Worm (Caenorhabditis elegans) whole organism, midembryonic: ENCODE measurements around the gene mob-3.
"Not testable (repeated sequence)": the region's sequence is repeated elsewhere in the genome, so short reads cannot be mapped to it uniquely, and the experiment has no call there.

Experiments used
- T22C8.4 ChIP-seq: fragments of 200-800 bp; sonication (Bioruptor generic); IDR thresholded peaks from 2 replicates; pipeline ENCODE4 v1.3.6; 2022; ENCODE audit warnings: missing genetic modification characterization, missing compliant biosample characterization
- cog-1 ChIP-seq: sonication (generic microtip); optimal IDR thresholded peaks from 2 replicates; lab custom pipeline; 2016; ENCODE audit warnings: missing genetic modification characterization, missing compliant biosample characterization
- flt-1 ChIP-seq: fragments of 200-800 bp; sonication (Bioruptor generic); IDR thresholded peaks from 2 replicates; pipeline ENCODE4 v1.3.6; 2022; ENCODE audit warnings: missing genetic modification characterization, missing compliant biosample characterization
- klf-2 ChIP-seq: fragments of 200-800 bp; sonication (Bioruptor generic); conservative IDR thresholded peaks from 2 replicates; pipeline ENCODE4 v1.3.6; 2022; ENCODE audit warnings: missing genetic modification reagents, missing genetic modification characterization, missing compliant biosample characterization
- med-1 ChIP-seq: sonication (generic microtip); optimal IDR thresholded peaks from 2 replicates; lab custom pipeline; 2017; ENCODE audit warnings: missing genetic modification characterization, mild to moderate bottlenecking, missing compliant biosample characterization, antibody characterized with exemption, missing genetic modification reagents; ENCODE audit not compliant: insufficient read depth
- ref-1 ChIP-seq: fragments of 200-800 bp; sonication (Bioruptor generic); conservative IDR thresholded peaks from 2 replicates; pipeline ENCODE4 v1.3.6; 2022; ENCODE audit warnings: missing genetic modification reagents, missing genetic modification characterization, missing compliant biosample characterization
- tab-1 ChIP-seq: fragments of 200-800 bp; sonication (Bioruptor generic); IDR thresholded peaks from 2 replicates; pipeline ENCODE4 v1.3.6; 2022; ENCODE audit warnings: missing genetic modification characterization, missing compliant biosample characterization
- ztf-23 ChIP-seq: fragments of 200-800 bp; sonication (Bioruptor generic); IDR thresholded peaks from 2 replicates; pipeline ENCODE4 v1.3.6; 2022; ENCODE audit warnings: missing genetic modification reagents, missing genetic modification characterization, missing compliant biosample characterization
- ztf-29 ChIP-seq: fragments of 200-800 bp; sonication (Bioruptor generic); IDR thresholded peaks from 2 replicates; pipeline ENCODE4 v1.3.6; 2022; ENCODE audit warnings: missing genetic modification reagents, missing genetic modification characterization, missing compliant biosample characterization

mob-3 gene

ce11 chrIV:7390126-7390766, 1.5 kb upstream of the mob-3 start:
- TF ChIP-seq ztf-23 (GFP tag; lab: Robert Waterston, UW) (no peak), ztf-29 (no peak), tab-1 (GFP tag; lab: Robert Waterston, UW) (no peak), flt-1 (no peak), ref-1 (GFP tag; lab: Robert Waterston, UW) (no peak), T22C8.4 (GFP tag; lab: Robert Waterston, UW) (no peak)

- no peak for TF ChIP-seq ztf-23 (GFP tag; lab: Robert Waterston, UW)
- no peak for TF ChIP-seq flt-1
- TF ChIP-seq klf-2 (GFP tag; lab: Robert Waterston, UW): no peak
- TF ChIP-seq cog-1 (tag; lab: Kevin White, UChicago): no peak
- TF ChIP-seq tab-1 (GFP tag; lab: Robert Waterston, UW): no peak
- TF ChIP-seq ztf-29: no peak
- TF ChIP-seq T22C8.4 (GFP tag; lab: Robert Waterston, UW): no peak
- no peak for TF ChIP-seq med-1 (GFP tag; lab: Kevin White, UChicago)
- no peak for TF ChIP-seq ref-1 (GFP tag; lab: Robert Waterston, UW)
Observed at ce11 chrIV:7389719-7390118, 976 bp upstream of the mob-3 start.

- TF ChIP-seq ref-1 (GFP tag; lab: Robert Waterston, UW) (no peak), T22C8.4 (GFP tag; lab: Robert Waterston, UW) (no peak), cog-1 (tag; lab: Kevin White, UChicago) (peak; percentile 24), ztf-23 (GFP tag; lab: Robert Waterston, UW) (no peak), tab-1 (GFP tag; lab: Robert Waterston, UW) (no peak), flt-1 (no peak)
Observed at ce11 chrIV:7386835-7387551, 1.8 kb downstream of the mob-3 start.

- TF ChIP-seq klf-2 (GFP tag; lab: Robert Waterston, UW) (no peak), cog-1 (tag; lab: Kevin White, UChicago) (no peak), med-1 (GFP tag; lab: Kevin White, UChicago) (no peak), T22C8.4 (GFP tag; lab: Robert Waterston, UW) (no peak), ref-1 (GFP tag; lab: Robert Waterston, UW) (no peak), ztf-23 (GFP tag; lab: Robert Waterston, UW) (no peak), tab-1 (GFP tag; lab: Robert Waterston, UW) (no peak), ztf-29 (no peak), flt-1 (no peak)
Observed at ce11 chrIV:7381754-7382153, 7.0 kb downstream of the mob-3 start, which contains the start of gene ptp-8. Gene ptp-8 (plus strand): TSS chrIV:7382054.

- no peak for TF ChIP-seq klf-2 (GFP tag; lab: Robert Waterston, UW)
- no peak for TF ChIP-seq ref-1 (GFP tag; lab: Robert Waterston, UW)
- no peak for TF ChIP-seq ztf-29
Observed at ce11 chrIV:7376511-7376910, 12.2 kb downstream of the mob-3 start, which contains the start of gene T12B3.2. Gene T12B3.2 (plus strand): TSS chrIV:7376811.

ce11 chrIV:7374847-7375246, 13.9 kb downstream of the mob-3 start, which contains the start of gene T12B3.3:
Gene T12B3.3 (plus strand): TSS chrIV:7375147.
- not testable (repeated sequence) for TF ChIP-seq ztf-23 (GFP tag; lab: Robert Waterston, UW); med-1 (GFP tag; lab: Kevin White, UChicago); tab-1 (GFP tag; lab: Robert Waterston, UW)

- TF ChIP-seq cog-1 (tag; lab: Kevin White, UChicago); tab-1 (GFP tag; lab: Robert Waterston, UW); ztf-29: not testable (repeated sequence)
Observed at ce11 chrIV:7365011-7365410, 23.7 kb downstream of the mob-3 start, which contains the start of gene Y40C5A.4. Gene Y40C5A.4 (minus strand): TSS chrIV:7365111.

ce11 chrIV:7346751-7347150, 42.0 kb downstream of the mob-3 start, which contains the start of gene daf-42:
Gene daf-42 (minus strand): TSS chrIV:7346851.
- TF ChIP-seq ref-1 (GFP tag; lab: Robert Waterston, UW): no peak
- TF ChIP-seq med-1 (GFP tag; lab: Kevin White, UChicago): no peak
- no peak for TF ChIP-seq klf-2 (GFP tag; lab: Robert Waterston, UW)
- no peak for TF ChIP-seq flt-1
- no peak for TF ChIP-seq cog-1 (tag; lab: Kevin White, UChicago)
- no peak for TF ChIP-seq ztf-29
- no peak for TF ChIP-seq ztf-23 (GFP tag; lab: Robert Waterston, UW)
- TF ChIP-seq T22C8.4 (GFP tag; lab: Robert Waterston, UW): no peak
- no peak for TF ChIP-seq tab-1 (GFP tag; lab: Robert Waterston, UW)

ce11 chrIV:7344020-7344419, 44.7 kb downstream of the mob-3 start:
- TF ChIP-seq flt-1 (peak; percentile 56; the same call in 1 of the 2 replicates), ztf-23 (GFP tag; lab: Robert Waterston, UW) (0 out of 2 replicates have a peak, but pooled peaks have one; percentile 25), T22C8.4 (GFP tag; lab: Robert Waterston, UW) (no peak), tab-1 (GFP tag; lab: Robert Waterston, UW) (peak; percentile 71; the same call in 1 of the 2 replicates)

- TF ChIP-seq med-1 (GFP tag; lab: Kevin White, UChicago) (no peak), tab-1 (GFP tag; lab: Robert Waterston, UW) (no peak), klf-2 (GFP tag; lab: Robert Waterston, UW) (no peak), flt-1 (no peak), cog-1 (tag; lab: Kevin White, UChicago) (no peak), ztf-29 (no peak), T22C8.4 (GFP tag; lab: Robert Waterston, UW) (no peak), ref-1 (GFP tag; lab: Robert Waterston, UW) (no peak), ztf-23 (GFP tag; lab: Robert Waterston, UW) (no peak)
Observed at ce11 chrIV:7342144-7342543, 46.6 kb downstream of the mob-3 start.
